Fruit fly (Drosophila melanogaster): ENCODE measurements around the gene CG17230.

- no peak for TF ChIP-seq HLH106 (tag; optimal IDR thresholded peaks at IDR 0.05)
- TF ChIP-seq woc (GFP tag; optimal IDR thresholded peaks at IDR 0.05): no peak
- TF ChIP-seq Abd-B (GFP tag; optimal IDR thresholded peaks at IDR 0.05): no peak
These were observed 12.1 kb downstream of the CG17230 start for dm6 chr3R:11449688-11450087.
